Fruit fly (Drosophila melanogaster): ENCODE data around the gene CG43231.

Gene CG43231

DNA sequence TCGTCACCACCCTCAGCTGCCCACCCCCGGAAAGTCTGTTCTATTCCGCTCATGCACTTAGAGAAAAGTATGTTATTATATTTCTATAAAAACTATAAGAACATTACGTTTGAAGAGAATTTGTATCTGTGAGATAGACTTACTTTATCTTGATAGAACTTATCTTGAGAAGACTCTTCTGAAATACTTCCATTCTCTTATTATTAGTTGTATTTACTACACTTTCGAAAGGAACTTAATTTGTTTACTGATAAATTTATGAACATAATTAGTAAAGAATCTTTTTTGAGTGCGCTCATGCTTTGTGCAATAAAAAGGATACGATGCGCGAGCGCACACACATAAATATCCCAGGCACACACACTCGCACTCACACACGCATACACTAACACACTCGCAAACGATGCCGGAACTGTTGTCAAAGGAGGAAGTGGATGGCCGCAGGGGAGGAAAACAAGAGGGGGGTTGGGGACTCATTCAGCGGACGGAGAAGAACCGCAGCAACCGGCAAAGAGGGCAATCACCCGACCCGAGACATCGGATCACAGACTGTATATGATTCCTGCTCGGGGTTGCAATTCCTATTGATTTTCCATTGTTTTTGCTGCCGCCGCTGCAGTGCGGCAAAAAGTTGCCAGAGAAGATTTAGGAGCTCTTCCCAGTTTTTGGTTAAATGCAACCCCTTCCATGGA, 42.8 kb downstream of the CG43231 start (continued):
- TF ChIP-seq CG11723 (GFP tag; optimal IDR thresholded peaks at IDR 0.05) (no peak), zfh2 (GFP tag; optimal IDR thresholded peaks at IDR 0.05) (no peak), pb (GFP tag; optimal IDR thresholded peaks at IDR 0.05) (no peak), CG32532 (GFP tag; IDR thresholded peaks at IDR 0.05) (no peak), CG1832 (GFP tag; optimal IDR thresholded peaks at IDR 0.05) (no peak), slbo (GFP tag; IDR thresholded peaks at IDR 0.05) (no peak), repo (GFP tag; optimal IDR thresholded peaks at IDR 0.05) (no peak), lov (optimal IDR thresholded peaks at IDR 0.05) (no peak), lov (GFP tag; IDR thresholded peaks at IDR 0.05) (no peak), Sry-β (GFP tag; optimal IDR thresholded peaks at IDR 0.05) (no peak), Lhr (GFP tag; optimal IDR thresholded peaks at IDR 0.05) (peak; percentile 12), ewg (GFP tag; optimal IDR thresholded peaks at IDR 0.05) (peak; percentile 38), CG3281 (GFP tag; optimal IDR thresholded peaks at IDR 0.05) (no peak), CG2202 (tag; optimal IDR thresholded peaks at IDR 0.05) (peak; percentile 44), Hr51 (GFP tag; optimal IDR thresholded peaks at IDR 0.05) (peak in 1 of 2 experiments; percentile 40), luna (GFP tag; optimal IDR thresholded peaks at IDR 0.05) (no peak), cwo (GFP tag; optimal IDR thresholded peaks at IDR 0.05) (no peak), vfl (GFP tag; optimal IDR thresholded peaks at IDR 0.05) (no peak), CG7271 (tag; optimal IDR thresholded peaks at IDR 0.05) (no peak), Opbp (GFP tag; IDR thresholded peaks at IDR 0.05; ENCODE audit: partially characterized antibody) (no peak), CG2889 (GFP tag; IDR thresholded peaks at IDR 0.05) (no peak), CG31441 (GFP tag; IDR thresholded peaks at IDR 0.05) (peak; percentile 56), fd96Cb (tag; optimal IDR thresholded peaks at IDR 0.05) (peak; percentile 52), croc (GFP tag; conservative IDR thresholded peaks at IDR 0.05) (no peak), CG8944 (GFP tag; optimal IDR thresholded peaks at IDR 0.05) (no peak), amos (GFP tag; IDR thresholded peaks at IDR 0.05; ENCODE audit: partially characterized antibody) (no peak), CG9876 (GFP tag; optimal IDR thresholded peaks at IDR 0.05) (no peak), sc (optimal IDR thresholded peaks at IDR 0.05) (no peak), sc (GFP tag; optimal IDR thresholded peaks at IDR 0.05) (no peak), CG34224 (GFP tag; IDR thresholded peaks at IDR 0.05; ENCODE audit: partially characterized antibody) (no peak), Fer3 (tag; optimal IDR thresholded peaks at IDR 0.05) (no peak), Nf-YA (GFP tag; IDR thresholded peaks at IDR 0.05) (no peak), CG13894 (tag; optimal IDR thresholded peaks at IDR 0.05) (no peak), tgo (GFP tag; IDR thresholded peaks at IDR 0.05) (no peak), seq (GFP tag; IDR thresholded peaks at IDR 0.05) (no peak), fd102C (GFP tag; optimal IDR thresholded peaks at IDR 0.05) (no peak), CG1529 (GFP tag; optimal IDR thresholded peaks at IDR 0.05) (peak; percentile 20), bigmax (GFP tag; optimal IDR thresholded peaks at IDR 0.05) (no peak), inv (GFP tag; IDR thresholded peaks at IDR 0.05; ENCODE audit: partially characterized antibody) (no peak), ara (GFP tag; IDR thresholded peaks at IDR 0.05) (no peak), Fer2 (tag; optimal IDR thresholded peaks at IDR 0.05) (no peak), nmo (GFP tag; optimal IDR thresholded peaks at IDR 0.05) (peak; percentile 67), CG11560 (tag; IDR thresholded peaks at IDR 0.05) (no peak), CG10274 (GFP tag; optimal IDR thresholded peaks at IDR 0.05) (no peak), CG16813 (GFP tag; IDR thresholded peaks at IDR 0.05; ENCODE audit: partially characterized antibody) (no peak), Hey (tag; optimal IDR thresholded peaks at IDR 0.05) (no peak), kah (GFP tag; optimal IDR thresholded peaks at IDR 0.05) (no peak), lbe (GFP tag; optimal IDR thresholded peaks at IDR 0.05) (no peak), CG14710 (tag; optimal IDR thresholded peaks at IDR 0.05) (peak; percentile 60), CG3065 (GFP tag; optimal IDR thresholded peaks at IDR 0.05) (no peak)
